Worm (Caenorhabditis elegans): ENCODE data around the gene mfsd-12.

DNA sequence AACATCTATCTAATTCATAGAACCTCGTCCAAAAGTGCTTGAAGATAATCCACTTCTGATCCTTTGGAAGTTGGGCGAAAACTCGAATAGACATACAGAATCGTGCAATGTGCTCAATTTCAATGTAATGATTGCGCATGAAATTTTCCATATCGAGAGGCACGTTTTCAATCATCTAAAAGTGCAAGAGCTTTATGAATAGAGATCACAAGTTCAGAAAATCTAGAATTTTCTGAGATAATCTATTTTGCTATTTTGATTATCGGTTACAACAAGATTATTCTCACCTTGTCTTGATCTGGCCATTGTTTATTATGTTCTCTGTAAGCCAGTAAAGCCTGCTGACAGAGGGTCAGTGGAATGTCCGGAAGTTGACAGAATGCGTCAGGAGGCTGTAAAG, 10.3 kb upstream of the mfsd-12 start:
- TF ChIP-seq ZK546.5 (tag; optimal IDR thresholded peaks at IDR 0.05) (no peak), fkh-10 (GFP tag; optimal IDR thresholded peaks at IDR 0.05) (no peak), pqm-1 (tag; optimal IDR thresholded peaks at IDR 0.05) (no peak), nhr-11 (tag; optimal IDR thresholded peaks at IDR 0.05) (no peak), nhr-48 (tag; optimal IDR thresholded peaks at IDR 0.05) (no peak), madf-9 (GFP tag; conservative IDR thresholded peaks at IDR 0.05) (no peak), zag-1 (tag; optimal IDR thresholded peaks at IDR 0.05) (no peak), ceh-20 (GFP tag; IDR thresholded peaks at IDR 0.05) (no peak), ceh-28 (tag; optimal IDR thresholded peaks at IDR 0.05) (no peak), snpc-4 (tag; optimal IDR thresholded peaks at IDR 0.05) (no peak), aly-2 (tag; optimal IDR thresholded peaks at IDR 0.05) (no peak), Y75B8A.6 (GFP tag; IDR thresholded peaks at IDR 0.05) (no peak)

Measured in whole organism, L4 larva.